Worm (Caenorhabditis elegans) whole organism, L1 larva: ENCODE results near the gene C16D9.5.

Experiments used
- ama-1 ChIP-seq: fragments of 150-350 bp; optimal IDR thresholded peaks from 2 replicates; lab custom pipeline; 2014
- blmp-1 ChIP-seq: fragments of 150-350 bp; optimal IDR thresholded peaks from 2 replicates; lab custom pipeline; 2014; ENCODE audit warnings: missing biosample characterization, missing genetic modification characterization
- ceh-63 ChIP-seq: fragments of 200-800 bp; sonication (Bioruptor generic); optimal IDR thresholded peaks from 2 replicates; lab custom pipeline; 2018; ENCODE audit warnings: mild to moderate bottlenecking, missing genetic modification characterization, missing compliant biosample characterization
- ets-5 ChIP-seq: fragments of 200-800 bp; sonication (Bioruptor generic); IDR thresholded peaks from 2 replicates; pipeline ENCODE4 v1.3.6; 2022; ENCODE audit warnings: missing genetic modification characterization, missing compliant biosample characterization
- nhr-237 ChIP-seq: fragments of 150-350 bp; optimal IDR thresholded peaks from 2 replicates; lab custom pipeline; 2014; ENCODE audit warnings: missing biosample characterization, missing genetic modification characterization
- nhr-90 ChIP-seq: sonication (generic microtip); optimal IDR thresholded peaks from 2 replicates; lab custom pipeline; 2016; ENCODE audit warnings: mild to moderate bottlenecking, missing genetic modification characterization, missing compliant biosample characterization; ENCODE audit not compliant: poor library complexity
- pqm-1 ChIP-seq: sonication (generic microtip); optimal IDR thresholded peaks from 3 replicates; lab custom pipeline; 2017; ENCODE audit warnings: missing biosample characterization, missing genetic modification characterization
- unc-30 ChIP-seq: sonication (generic microtip); optimal IDR thresholded peaks from 2 replicates; lab custom pipeline; 2017; ENCODE audit warnings: missing biosample characterization, missing genetic modification characterization

DNA sequence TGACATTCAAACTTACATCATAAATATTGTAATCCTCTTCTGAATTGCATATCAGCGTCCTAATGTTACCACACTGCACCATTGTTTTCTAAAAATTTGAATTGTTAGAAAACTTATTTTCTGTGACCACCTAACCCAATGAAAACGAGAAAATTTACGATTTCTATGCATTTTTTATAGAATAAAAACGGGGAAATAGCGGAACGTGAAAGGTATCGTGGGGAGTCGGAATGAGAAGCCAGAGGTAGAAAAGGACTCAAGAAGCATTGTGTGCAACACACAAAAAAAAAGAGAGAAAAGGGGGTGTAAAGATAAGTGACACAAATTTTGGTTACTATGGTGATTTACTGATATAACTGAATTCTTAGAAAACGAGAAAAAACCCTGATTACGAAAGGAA lies 4.9 kb upstream of the C16D9.5 start, which contains the start of gene C16D9.6:
- TF ChIP-seq pqm-1 (tag; lab: Kevin White, UChicago) (no peak), ama-1 (lab: Kevin White, UChicago) (no peak), unc-30 (tag; lab: Kevin White, UChicago) (no peak), nhr-90 (tag; lab: Kevin White, UChicago) (no peak), blmp-1 (no peak), ets-5 (no peak), nhr-237 (no peak), ceh-63 (GFP tag; lab: Kevin White, UChicago) (no peak)
